Fruit fly (Drosophila melanogaster): ENCODE measurements around the gene CG13255.

The CG13255 gene

dm6 chr3L:20826950-20827910 lies 10.1 kb upstream of the CG13255 start (continued):
- TF ChIP-seq CG6683 (GFP tag; optimal IDR thresholded peaks at IDR 0.05), result no peak
- TF ChIP-seq psq (GFP tag; optimal IDR thresholded peaks at IDR 0.05), result no peak
- TF ChIP-seq Scr (GFP tag; IDR thresholded peaks at IDR 0.05; ENCODE audit: partially characterized antibody), result no peak
- TF ChIP-seq D (optimal IDR thresholded peaks at IDR 0.05), result no peak
- no peak for TF ChIP-seq D (GFP tag; optimal IDR thresholded peaks at IDR 0.05)
- no peak for TF ChIP-seq Dll (GFP tag; IDR thresholded peaks at IDR 0.05; ENCODE audit: partially characterized antibody)
- TF ChIP-seq CG2678 (tag; optimal IDR thresholded peaks at IDR 0.05), result no peak
- no peak for TF ChIP-seq sug (tag; optimal IDR thresholded peaks at IDR 0.05)
- TF ChIP-seq CG8281 (tag; optimal IDR thresholded peaks at IDR 0.05), result no peak
- no peak for TF ChIP-seq Hand (GFP tag; optimal IDR thresholded peaks at IDR 0.05)
- TF ChIP-seq CG2120 (GFP tag; optimal IDR thresholded peaks at IDR 0.05), result peak; percentile 65
- no peak for TF ChIP-seq eve (GFP tag; optimal IDR thresholded peaks at IDR 0.05)
- no peak for TF ChIP-seq da (GFP tag; optimal IDR thresholded peaks at IDR 0.05)
- no peak for TF ChIP-seq ham (GFP tag; IDR thresholded peaks at IDR 0.05)
- peak; percentile 16 for TF ChIP-seq CG7556 (GFP tag; optimal IDR thresholded peaks at IDR 0.05)
- no peak for TF ChIP-seq CG3847 (GFP tag; IDR thresholded peaks at IDR 0.05)
- no peak for TF ChIP-seq Myb (GFP tag; optimal IDR thresholded peaks at IDR 0.05)
- no peak for TF ChIP-seq CG12942 (GFP tag; optimal IDR thresholded peaks at IDR 0.05)
- TF ChIP-seq CG6254 (GFP tag; optimal IDR thresholded peaks at IDR 0.05), result no peak
- TF ChIP-seq ab (GFP tag; optimal IDR thresholded peaks at IDR 0.05), result no peak
- no peak for TF ChIP-seq CG2199 (GFP tag; IDR thresholded peaks at IDR 0.05)
- no peak for TF ChIP-seq HLH3B (GFP tag; IDR thresholded peaks at IDR 0.05)
- TF ChIP-seq E2f2 (GFP tag; IDR thresholded peaks at IDR 0.05), result no peak
- TF ChIP-seq CG9437 (GFP tag; optimal IDR thresholded peaks at IDR 0.05), result no peak
- peak; percentile 49; the same call in 1 of the 2 replicates for TF ChIP-seq Ada2b (GFP tag; IDR thresholded peaks at IDR 0.05)
- TF ChIP-seq Kr (GFP tag; optimal IDR thresholded peaks at IDR 0.05), result no peak
- no peak for TF ChIP-seq danr (GFP tag; IDR thresholded peaks at IDR 0.05)
- TF ChIP-seq Taf1 (GFP tag; IDR thresholded peaks at IDR 0.05), result 0 out of 2 replicates have a peak, but pooled peaks have one; percentile 12
- TF ChIP-seq CG3281 (GFP tag; optimal IDR thresholded peaks at IDR 0.05), result peak; percentile 53
- TF ChIP-seq grn (GFP tag; optimal IDR thresholded peaks at IDR 0.05), result no peak
- TF ChIP-seq corto (GFP tag; optimal IDR thresholded peaks at IDR 0.05), result no peak
- TF ChIP-seq CG10979 (tag; optimal IDR thresholded peaks at IDR 0.05), result no peak
- TF ChIP-seq CG4617 (GFP tag; optimal IDR thresholded peaks at IDR 0.05; ENCODE audit: borderline replicate concordance), result no peak
- no peak for TF ChIP-seq CG8924 (tag; optimal IDR thresholded peaks at IDR 0.05)
- no peak for TF ChIP-seq dmrt11E (tag; optimal IDR thresholded peaks at IDR 0.05)
- TF ChIP-seq Abd-B (GFP tag; optimal IDR thresholded peaks at IDR 0.05), result no peak
- TF ChIP-seq lmd (GFP tag; IDR thresholded peaks at IDR 0.05), result no peak; the same call in 1 of the 2 replicates
- TF ChIP-seq CG4424 (GFP tag; optimal IDR thresholded peaks at IDR 0.05), result no peak
- TF ChIP-seq sr (GFP tag; IDR thresholded peaks at IDR 0.05), result no peak
- no peak for TF ChIP-seq ac (GFP tag; optimal IDR thresholded peaks at IDR 0.05)
- TF ChIP-seq CG7839 (tag; optimal IDR thresholded peaks at IDR 0.05), result no peak
- TF ChIP-seq Dek (tag; optimal IDR thresholded peaks at IDR 0.05), result no peak
- TF ChIP-seq sna (GFP tag; IDR thresholded peaks at IDR 0.05; ENCODE audit: partially characterized antibody), result no peak
- TF ChIP-seq fd3F (GFP tag; optimal IDR thresholded peaks at IDR 0.05), result peak; percentile 0
- no peak for TF ChIP-seq CG11247 (GFP tag; IDR thresholded peaks at IDR 0.05)
- no peak for TF ChIP-seq CG8359 (GFP tag; optimal IDR thresholded peaks at IDR 0.05; ENCODE audit: borderline replicate concordance)
- TF ChIP-seq nom (GFP tag; optimal IDR thresholded peaks at IDR 0.05), result no peak
- no peak for TF ChIP-seq CG2712 (tag; optimal IDR thresholded peaks at IDR 0.05)
- no peak for TF ChIP-seq CG16813 (GFP tag; IDR thresholded peaks at IDR 0.05; ENCODE audit: partially characterized antibody)

Measured in whole organism, embryonic.